Worm (Caenorhabditis elegans): ENCODE data around the gene R05G6.10.

Gene R05G6.10

DNA sequence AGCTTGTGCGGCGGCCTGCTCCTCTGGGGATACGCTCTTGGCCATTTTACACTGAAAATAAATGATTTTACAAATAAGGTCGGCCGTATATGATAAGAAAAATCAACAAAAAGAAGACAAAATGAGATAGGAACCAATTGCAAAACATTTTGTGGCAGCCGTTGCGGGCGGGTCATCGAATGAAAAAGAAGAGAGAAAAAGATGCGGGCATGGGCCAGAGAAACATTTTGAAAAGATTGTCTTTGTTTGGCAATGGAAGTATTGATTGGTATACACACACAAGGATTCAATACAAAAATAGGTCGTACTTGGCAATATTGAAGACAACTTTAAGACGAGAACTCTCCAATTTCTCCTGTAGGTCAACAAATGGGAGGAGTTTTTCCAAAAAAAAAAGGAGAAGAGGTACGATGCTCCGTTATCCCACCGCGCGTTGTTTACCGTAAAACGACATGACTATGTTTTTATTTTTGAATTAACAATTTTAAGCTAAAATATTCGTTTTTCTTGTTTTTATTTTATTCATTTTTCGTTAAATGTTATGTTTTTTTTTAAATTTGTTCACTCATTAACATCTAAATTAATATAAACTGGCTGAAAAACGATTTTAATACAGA is 29.6 kb downstream of the R05G6.10 start, which contains the start of the genes plc-4 and R05G6.4:
plc-4 (minus strand) TSS at position 51 of the 617 bp plus-strand sequence.
R05G6.4 (plus strand) TSS at position 617 of the 617 bp plus-strand sequence.
- no peak for TF ChIP-seq unc-62 (GFP tag; optimal IDR thresholded peaks at IDR 0.05)

ce11 chrIV:7510829-7511228 is 31.5 kb downstream of the R05G6.10 start:
- no peak for TF ChIP-seq unc-62 (GFP tag; optimal IDR thresholded peaks at IDR 0.05)

DNA sequence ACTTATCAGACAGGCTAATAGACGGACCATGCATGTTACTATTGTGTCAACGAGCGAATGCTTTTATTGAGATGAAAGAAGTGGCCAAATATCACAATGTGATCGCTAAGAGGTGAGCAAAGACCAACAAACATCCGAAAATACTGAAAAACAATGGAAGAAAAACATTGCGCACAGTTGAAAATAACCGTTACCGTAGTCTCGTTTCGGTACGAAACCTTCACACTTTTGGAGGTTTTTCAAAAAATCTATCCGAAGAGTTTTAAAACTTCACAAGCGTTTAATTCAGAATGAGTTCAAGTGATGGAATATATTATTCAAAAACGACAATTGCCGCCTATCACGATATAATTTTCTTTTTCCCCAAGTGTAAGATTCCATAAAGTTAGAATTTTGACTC is 33.5 kb downstream of the R05G6.10 start:
- no peak for TF ChIP-seq unc-62 (GFP tag; optimal IDR thresholded peaks at IDR 0.05)

ce11 chrIV:7507841-7508509 is 34.4 kb downstream of the R05G6.10 start, which contains the start of the genes vdac-1 and R05G6.5:
Gene vdac-1 (minus strand): TSS chrIV:7507891.
Gene R05G6.5 (plus strand): TSS chrIV:7508367.
- TF ChIP-seq unc-62 (GFP tag; optimal IDR thresholded peaks at IDR 0.05): no peak

DNA sequence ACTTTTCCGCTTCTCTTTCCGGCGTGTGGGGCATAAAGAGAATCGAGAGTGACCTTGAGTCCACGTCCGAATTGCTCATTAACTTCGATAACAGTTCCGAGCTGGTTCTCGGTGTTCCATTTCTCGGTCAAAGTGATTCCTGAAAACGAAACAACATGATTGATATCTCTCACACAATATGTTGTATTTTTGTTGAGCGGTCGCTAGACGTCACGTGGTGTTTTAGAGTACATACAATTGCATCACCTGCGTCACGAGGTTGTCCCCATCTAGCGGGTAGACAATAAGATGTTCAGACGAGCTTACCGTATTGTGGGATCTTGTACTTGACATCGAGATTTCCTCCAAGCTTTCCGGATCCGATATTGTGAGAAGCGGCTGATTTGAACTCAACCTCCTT is 35.0 kb downstream of the R05G6.10 start:
- TF ChIP-seq unc-62 (GFP tag; optimal IDR thresholded peaks at IDR 0.05): no peak

DNA sequence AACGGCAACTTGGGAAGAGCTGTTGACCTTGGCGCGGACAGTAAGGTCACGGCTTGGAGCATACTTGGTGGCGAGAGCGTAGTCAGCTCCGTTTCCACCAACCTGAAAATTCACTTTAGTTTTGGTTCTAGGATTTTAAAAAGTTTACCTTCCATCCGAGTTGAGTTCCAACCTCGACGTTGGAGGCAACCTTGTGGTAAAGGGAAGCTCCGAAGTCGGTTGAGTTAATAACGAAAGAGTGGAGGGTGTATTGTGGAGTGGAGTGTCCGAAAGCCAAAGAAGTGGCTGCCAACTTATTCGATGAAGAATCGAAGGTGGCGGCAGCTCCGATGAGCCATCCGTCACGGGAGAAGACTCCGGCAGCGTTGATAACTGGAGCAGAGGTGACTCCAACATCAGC is 35.6 kb downstream of the R05G6.10 start:
- no peak for TF ChIP-seq unc-62 (GFP tag; optimal IDR thresholded peaks at IDR 0.05)

ce11 chrIV:7505866-7506488 is 36.4 kb downstream of the R05G6.10 start:
- TF ChIP-seq unc-62 (GFP tag; optimal IDR thresholded peaks at IDR 0.05): no peak

DNA sequence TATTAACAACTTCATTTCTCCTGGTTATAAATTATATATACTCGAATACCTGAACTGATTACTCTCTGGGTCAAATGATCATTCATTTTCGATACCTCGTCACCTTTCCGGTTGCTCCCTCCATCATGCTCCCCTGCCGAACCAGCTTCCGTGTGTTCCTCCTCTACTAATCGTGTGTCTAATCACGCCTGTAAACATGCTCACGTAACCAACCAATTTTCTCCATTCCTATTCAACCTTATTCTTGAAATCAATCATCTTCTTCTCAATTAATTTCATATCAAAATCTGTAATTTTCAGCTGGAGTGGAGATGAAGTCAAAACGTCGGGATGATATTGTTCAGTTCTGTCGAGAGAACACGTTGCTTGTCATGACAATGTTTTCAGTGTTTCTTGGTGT is 39.0 kb downstream of the R05G6.10 start, which contains the start of gene glt-6:
glt-6 (plus strand) TSS at position 301 of the 400 bp plus-strand sequence.
- no peak for TF ChIP-seq unc-62 (GFP tag; optimal IDR thresholded peaks at IDR 0.05)

- TF ChIP-seq unc-62 (GFP tag; optimal IDR thresholded peaks at IDR 0.05): no peak
Observed at ce11 chrIV:7501337-7501736, 41.0 kb downstream of the R05G6.10 start, which contains the start of gene F55G1.15. Gene F55G1.15 (minus strand): TSS chrIV:7501437.

DNA sequence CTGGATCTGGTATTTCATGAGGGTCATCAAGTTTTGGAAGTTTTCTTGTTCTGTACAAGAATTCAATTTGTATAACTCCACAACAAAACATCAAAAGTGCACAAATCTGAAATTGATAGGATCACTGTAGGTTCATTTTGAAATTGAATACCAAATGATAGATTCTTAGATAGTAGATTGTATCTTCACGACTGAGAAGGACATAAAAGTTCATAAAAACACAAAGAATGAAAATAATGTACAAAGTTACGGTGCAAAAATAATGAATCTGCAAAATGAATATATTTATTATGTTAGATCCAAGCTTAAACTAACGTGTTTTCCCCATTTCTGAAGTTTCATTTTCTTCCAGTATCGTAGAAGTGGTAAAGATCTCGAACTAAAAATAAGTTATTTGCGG is 41.4 kb downstream of the R05G6.10 start:
- no peak for TF ChIP-seq unc-62 (GFP tag; optimal IDR thresholded peaks at IDR 0.05)

ce11 chrIV:7499302-7499701 is 43.0 kb downstream of the R05G6.10 start:
- no peak for TF ChIP-seq unc-62 (GFP tag; optimal IDR thresholded peaks at IDR 0.05)

- no peak for TF ChIP-seq unc-62 (GFP tag; optimal IDR thresholded peaks at IDR 0.05)
Observed at ce11 chrIV:7497750-7498149, 44.6 kb downstream of the R05G6.10 start, which contains the start of gene egas-4. Gene egas-4 (minus strand): TSS chrIV:7497850.

- TF ChIP-seq unc-62 (GFP tag; optimal IDR thresholded peaks at IDR 0.05): no peak
Observed at ce11 chrIV:7497205-7497604, 45.1 kb downstream of the R05G6.10 start.

DNA sequence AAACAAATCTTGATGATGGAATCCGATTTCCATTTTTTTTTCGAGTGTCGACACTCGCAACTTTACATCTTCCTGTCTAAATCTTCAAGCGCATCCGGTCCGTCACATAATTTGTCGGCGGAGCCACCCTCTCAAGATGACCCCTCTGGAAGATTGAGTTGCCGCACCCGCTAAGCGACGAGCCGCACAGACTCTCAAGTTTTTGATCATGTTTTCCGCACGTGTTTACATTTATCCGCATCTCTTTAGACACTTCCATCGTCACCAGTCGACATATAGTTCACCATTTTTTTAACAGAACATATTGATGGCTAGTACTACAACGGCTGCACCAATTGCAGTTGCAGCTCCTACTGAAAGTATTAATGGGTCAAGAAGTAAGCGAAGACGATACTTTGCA is 50.9 kb downstream of the R05G6.10 start, which contains the start of gene F55G1.1:
F55G1.1 (plus strand) TSS at position 301 of the 400 bp plus-strand sequence.
- no peak for TF ChIP-seq unc-62 (GFP tag; optimal IDR thresholded peaks at IDR 0.05)

ce11 chrIV:7488457-7488783 is 53.9 kb downstream of the R05G6.10 start:
- no peak for TF ChIP-seq unc-62 (GFP tag; optimal IDR thresholded peaks at IDR 0.05)

Data from whole organism, dauer.